Worm (Caenorhabditis elegans) whole organism, late embryonic: ENCODE measurements around the gene R160.5.
"Not testable (repeated sequence)": the region's sequence is repeated elsewhere in the genome, so short reads cannot be mapped to it uniquely, and the experiment has no call there.

Experiments used
- C08G9.2 ChIP-seq: sonication (generic microtip); optimal IDR thresholded peaks from 2 replicates; lab custom pipeline; 2016; ENCODE audit warnings: mild to moderate bottlenecking, missing genetic modification characterization, moderate library complexity, missing compliant biosample characterization
- Y22D7AL.16 ChIP-seq: sonication (generic microtip); optimal IDR thresholded peaks from 2 replicates; lab custom pipeline; 2016; ENCODE audit warnings: missing genetic modification characterization, missing compliant biosample characterization
- ceh-18 ChIP-seq: sonication (generic microtip); optimal IDR thresholded peaks from 2 replicates; lab custom pipeline; 2016; ENCODE audit warnings: missing genetic modification characterization, missing compliant biosample characterization
- ceh-24 ChIP-seq: sonication (generic microtip); optimal IDR thresholded peaks from 2 replicates; lab custom pipeline; 2016; ENCODE audit warnings: mild to moderate bottlenecking, missing genetic modification characterization, missing compliant biosample characterization
- ceh-31 ChIP-seq: sonication (generic microtip); optimal IDR thresholded peaks from 2 replicates; lab custom pipeline; 2016; ENCODE audit warnings: missing genetic modification characterization, missing compliant biosample characterization
- ceh-45 ChIP-seq: fragments of 200-800 bp; sonication (Bioruptor generic); IDR thresholded peaks from 2 replicates; pipeline ENCODE4 v1.3.6; 2022; ENCODE audit warnings: missing genetic modification reagents, missing genetic modification characterization, missing compliant biosample characterization
- ceh-48 ChIP-seq: sonication (generic microtip); optimal IDR thresholded peaks from 2 replicates; lab custom pipeline; 2016; ENCODE audit warnings: missing genetic modification characterization, inconsistent platforms, missing compliant biosample characterization
- che-1 ChIP-seq: sonication (generic microtip); optimal IDR thresholded peaks from 2 replicates; lab custom pipeline; 2016; ENCODE audit warnings: mild to moderate bottlenecking, missing genetic modification characterization, missing compliant biosample characterization
- dmd-4 ChIP-seq: sonication (generic microtip); optimal IDR thresholded peaks from 2 replicates; lab custom pipeline; 2016; ENCODE audit warnings: borderline replicate concordance, missing genetic modification characterization, missing compliant biosample characterization
- dve-1 ChIP-seq: sonication (generic microtip); optimal IDR thresholded peaks from 2 replicates; lab custom pipeline; 2017; ENCODE audit warnings: antibody characterized with exemption, mild to moderate bottlenecking, missing genetic modification characterization, missing compliant biosample characterization
- elt-2 ChIP-seq: sonication (generic microtip); optimal IDR thresholded peaks from 2 replicates; lab custom pipeline; 2016; ENCODE audit warnings: missing genetic modification reagents, missing genetic modification characterization, missing compliant biosample characterization
- ets-4 ChIP-seq: sonication (generic microtip); optimal IDR thresholded peaks from 2 replicates; lab custom pipeline; 2016; ENCODE audit warnings: missing genetic modification characterization, missing compliant biosample characterization
- eyg-1 ChIP-seq: sonication (generic microtip); optimal IDR thresholded peaks from 2 replicates; lab custom pipeline; 2016; ENCODE audit warnings: missing genotype, missing genetic modification characterization, missing compliant biosample characterization
- fkh-10 ChIP-seq: fragments of 150-350 bp; optimal IDR thresholded peaks from 2 replicates; lab custom pipeline; 2014; ENCODE audit warnings: missing biosample characterization, missing genetic modification reagents, missing genetic modification characterization
- hlh-13 ChIP-seq: fragments of 200-800 bp; sonication (Bioruptor generic); optimal IDR thresholded peaks from 2 replicates; lab custom pipeline; 2018; ENCODE audit warnings: mild to moderate bottlenecking, missing genetic modification characterization, missing compliant biosample characterization
- hlh-30 ChIP-seq: sonication (generic microtip); optimal IDR thresholded peaks from 2 replicates; lab custom pipeline; 2017; ENCODE audit warnings: antibody characterized with exemption, missing genetic modification characterization, missing compliant biosample characterization; ENCODE audit not compliant: insufficient read depth
- hlh-8 ChIP-seq: sonication (generic microtip); optimal IDR thresholded peaks from 2 replicates; lab custom pipeline; 2016; ENCODE audit warnings: missing genotype, missing genetic modification characterization, missing compliant biosample characterization
- lin-11 ChIP-seq: fragments of 200-800 bp; sonication (Bioruptor generic); optimal IDR thresholded peaks from 2 replicates; lab custom pipeline; 2018; ENCODE audit warnings: mild to moderate bottlenecking, missing genetic modification characterization, missing compliant biosample characterization
- nhr-232 ChIP-seq: sonication (generic microtip); optimal IDR thresholded peaks from 2 replicates; lab custom pipeline; 2016; ENCODE audit warnings: missing genetic modification characterization, missing compliant biosample characterization
- npax-4 ChIP-seq: sonication (generic microtip); optimal IDR thresholded peaks from 2 replicates; lab custom pipeline; 2016; ENCODE audit warnings: missing genetic modification characterization, missing compliant biosample characterization
- pag-3 ChIP-seq: sonication (generic microtip); optimal IDR thresholded peaks from 2 replicates; lab custom pipeline; 2016; ENCODE audit warnings: missing compliant biosample characterization, missing genetic modification characterization, borderline replicate concordance
- pat-9 ChIP-seq: fragments of 200-800 bp; sonication (Bioruptor generic); optimal IDR thresholded peaks from 2 replicates; lab custom pipeline; 2018; ENCODE audit warnings: mild to moderate bottlenecking, missing genetic modification characterization, moderate library complexity, missing compliant biosample characterization
- pha-4 ChIP-seq: fragments of 150-350 bp; optimal IDR thresholded peaks from 2 replicates; lab custom pipeline; 2018; ENCODE audit warnings: missing biosample characterization, missing genetic modification reagents, missing genetic modification characterization
- pqm-1 ChIP-seq: sonication (generic microtip); optimal IDR thresholded peaks from 2 replicates; lab custom pipeline; 2016; ENCODE audit warnings: missing genetic modification characterization, missing compliant biosample characterization
- sox-4 ChIP-seq: sonication (generic microtip); optimal IDR thresholded peaks from 2 replicates; lab custom pipeline; 2017; ENCODE audit warnings: mild to moderate bottlenecking, missing genetic modification characterization, inconsistent platforms, missing compliant biosample characterization
- syd-9 ChIP-seq: sonication (generic microtip); optimal IDR thresholded peaks from 2 replicates; lab custom pipeline; 2016; ENCODE audit warnings: mild to moderate bottlenecking, missing genetic modification characterization, moderate library complexity, missing compliant biosample characterization
- tbx-7 ChIP-seq: sonication (generic microtip); optimal IDR thresholded peaks from 2 replicates; lab custom pipeline; 2016; ENCODE audit warnings: missing genotype, missing genetic modification characterization, missing compliant biosample characterization
- ttx-3 ChIP-seq: sonication (generic microtip); optimal IDR thresholded peaks from 2 replicates; lab custom pipeline; 2016; ENCODE audit warnings: missing genetic modification reagents, missing genetic modification characterization, missing compliant biosample characterization
- unc-3 ChIP-seq, 2 experiments: fragments of 200-800 bp in 1 of 2; sonication (Bioruptor generic) in 1 of 2; sonication (generic microtip) in 1 of 2; conservative IDR thresholded peaks in 1 of 2; optimal IDR thresholded peaks in 1 of 2; 2 replicates each; pipeline versions ENCODE4 v1.3.6 to Lab custom; 2016 to 2022; ENCODE audit warnings: missing compliant biosample characterization in 2 of 2, missing genetic modification characterization in 2 of 2, missing genetic modification reagents in 1 of 2
- zip-5 ChIP-seq: sonication (generic microtip); optimal IDR thresholded peaks from 2 replicates; lab custom pipeline; 2016; ENCODE audit warnings: missing genetic modification characterization, missing compliant biosample characterization

R160.5 gene

ce11 chrX:4353318-4353717 lies 17.3 kb downstream of the R160.5 start, which contains the start of gene col-165:
Gene col-165 (plus strand): TSS chrX:4353618.
- TF ChIP-seq pag-3 (tag; lab: Kevin White, UChicago) (no peak), dve-1 (tag; lab: Kevin White, UChicago) (no peak)
- TF ChIP-seq, all 69 proteins: peak for 0

- TF ChIP-seq syd-9 = no peak
- no peak for TF ChIP-seq pat-9
- no peak for TF ChIP-seq tbx-7 (tag; lab: Kevin White, UChicago)
- no peak for TF ChIP-seq pag-3 (tag; lab: Kevin White, UChicago)
- TF ChIP-seq ceh-31 (tag; lab: Kevin White, UChicago) = no peak
- no peak for TF ChIP-seq ceh-24 (tag; lab: Kevin White, UChicago)
Measured at ce11 chrX:4350198-4350597, 20.5 kb downstream of the R160.5 start, which contains the start of gene F14H12.2. Gene F14H12.2 (plus strand): TSS chrX:4350498.

- TF ChIP-seq ttx-3 (tag; lab: Kevin White, UChicago) = no peak
- TF ChIP-seq tbx-7 (tag; lab: Kevin White, UChicago) = no peak
- TF ChIP-seq, all 69 proteins: peak for 0
Measured at ce11 chrX:4343915-4344314, 26.7 kb downstream of the R160.5 start, which contains the start of gene F14H12.3. Gene F14H12.3 (plus strand): TSS chrX:4344215.

- TF ChIP-seq hlh-13 (GFP tag; lab: Kevin White, UChicago) (no peak), ets-4 (tag; lab: Kevin White, UChicago) (no peak), hlh-8 (no peak), eyg-1 (tag; lab: Kevin White, UChicago) (no peak), pag-3 (tag; lab: Kevin White, UChicago) (no peak), fkh-10 (GFP tag; lab: Kevin White, UChicago) (no peak), pha-4 (no peak), pqm-1 (tag; lab: Kevin White, UChicago) (no peak), Y22D7AL.16 (tag; lab: Kevin White, UChicago) (no peak), zip-5 (tag; lab: Kevin White, UChicago) (no peak), ceh-48 (tag; lab: Kevin White, UChicago) (no peak), tbx-7 (tag; lab: Kevin White, UChicago) (no peak), elt-2 (tag; lab: Kevin White, UChicago) (no peak), dve-1 (tag; lab: Kevin White, UChicago) (no peak), pat-9 (no peak), dmd-4 (no peak), unc-3 (GFP tag; conservative IDR thresholded peaks at IDR 0.05; lab: Robert Waterston, UW) (no peak), unc-3 (tag; optimal IDR thresholded peaks at IDR 0.05; lab: Kevin White, UChicago) (no peak), ceh-45 (GFP tag; lab: Robert Waterston, UW) (no peak)
Measured at ce11 chrX:4342730-4343129, 27.9 kb downstream of the R160.5 start.

ce11 chrX:4339332-4339731 lies 31.3 kb downstream of the R160.5 start, which contains the start of gene cst-1:
Gene cst-1 (plus strand): TSS chrX:4339632.
- not testable (repeated sequence) for TF ChIP-seq npax-4, ceh-18, nhr-232 (tag; lab: Kevin White, UChicago)

- TF ChIP-seq lin-11 (tag; lab: Kevin White, UChicago); che-1; hlh-13 (GFP tag; lab: Kevin White, UChicago): not testable (repeated sequence)
- TF ChIP-seq, all 69 proteins: peak for 0; not testable (repeated sequence) for 69
Measured at ce11 chrX:4335950-4336349, 34.7 kb downstream of the R160.5 start, which contains the start of gene cst-2. Gene cst-2 (minus strand): TSS chrX:4336050.

- not testable (repeated sequence) for TF ChIP-seq sox-4 (tag; lab: Kevin White, UChicago); hlh-30; C08G9.2 (tag; lab: Kevin White, UChicago)
Measured at ce11 chrX:4332305-4332704, 38.4 kb downstream of the R160.5 start, which contains the start of gene C24A8.6. Gene C24A8.6 (minus strand): TSS chrX:4332405.
